Fruit fly (Drosophila melanogaster) whole organism, embryonic: ENCODE data around the gene CG3984.
A peak's percentile ranks its signal among the peaks of the same experiment; 100 is the strongest.

Experiments used
- Antp ChIP-seq: fragments of 200-800 bp; sonication (Bioruptor generic); optimal IDR thresholded peaks from 3 replicates; lab custom pipeline; 2016; ENCODE audit warnings: missing biosample characterization, missing genetic modification characterization
- Asciz ChIP-seq: fragments of 200-800 bp; sonication (Bioruptor generic); optimal IDR thresholded peaks from 2 replicates; lab custom pipeline; 2017; ENCODE audit warnings: missing biosample characterization, mild to moderate bottlenecking, missing genetic modification characterization, missing genetic modification reagents
- BtbVII ChIP-seq: fragments of 200-800 bp; sonication (Bioruptor generic); optimal IDR thresholded peaks from 3 replicates; lab custom pipeline; 2017; ENCODE audit warnings: missing biosample characterization, mild to moderate bottlenecking, missing genetic modification characterization
- CG10431 ChIP-seq: fragments of 200-800 bp; sonication (Bioruptor generic); optimal IDR thresholded peaks from 3 replicates; lab custom pipeline; 2018; ENCODE audit warnings: missing biosample characterization, mild to moderate bottlenecking, missing genetic modification characterization
- CG12744 ChIP-seq: fragments of 200-800 bp; sonication (Bioruptor generic); optimal IDR thresholded peaks from 2 replicates; lab custom pipeline; 2016; ENCODE audit warnings: missing biosample characterization, missing genetic modification characterization
- CG13296 ChIP-seq: fragments of 200-800 bp; sonication (Bioruptor generic); optimal IDR thresholded peaks from 3 replicates; lab custom pipeline; 2018; ENCODE audit warnings: missing biosample characterization, mild to moderate bottlenecking, missing genetic modification characterization
- CG14710 ChIP-seq: fragments of 200-800 bp; sonication (Bioruptor generic); optimal IDR thresholded peaks from 3 replicates; lab custom pipeline; 2019; ENCODE audit warnings: missing biosample characterization, mild to moderate bottlenecking, missing genetic modification characterization, moderate library complexity
- CG15011 ChIP-seq: fragments of 200-800 bp; sonication (Bioruptor generic); optimal IDR thresholded peaks from 3 replicates; lab custom pipeline; 2018; ENCODE audit warnings: missing biosample characterization, mild to moderate bottlenecking, missing genetic modification characterization
- CG1529 ChIP-seq: fragments of 200-800 bp; sonication (Bioruptor generic); optimal IDR thresholded peaks from 3 replicates; lab custom pipeline; 2018; ENCODE audit warnings: missing biosample characterization, missing genetic modification characterization
- CG15479 ChIP-seq: fragments of 200-800 bp; sonication (Bioruptor generic); optimal IDR thresholded peaks from 3 replicates; lab custom pipeline; 2019; ENCODE audit warnings: missing biosample characterization, mild to moderate bottlenecking, missing genetic modification characterization, moderate library complexity
- CG16779 ChIP-seq: fragments of 200-800 bp; sonication (Bioruptor generic); IDR thresholded peaks from 2 replicates; pipeline ENCODE4 v1.3.6; 2022; ENCODE audit warnings: missing biosample characterization, missing genetic modification characterization
- CG17361 ChIP-seq: fragments of 200-800 bp; sonication (Bioruptor generic); IDR thresholded peaks from 3 replicates; pipeline ENCODE4 v1.3.6; 2022; ENCODE audit warnings: missing biosample characterization, missing genetic modification characterization
- CG1832 ChIP-seq: fragments of 200-800 bp; sonication (Bioruptor generic); optimal IDR thresholded peaks from 2 replicates; lab custom pipeline; 2017; ENCODE audit warnings: missing biosample characterization, mild to moderate bottlenecking, missing genetic modification characterization, inconsistent platforms
- CG18599 ChIP-seq: fragments of 200-800 bp; sonication (Bioruptor generic); optimal IDR thresholded peaks from 3 replicates; lab custom pipeline; 2017; ENCODE audit warnings: missing biosample characterization, missing genetic modification characterization, mild to moderate bottlenecking, moderate library complexity, missing genetic modification reagents
- CG18764 ChIP-seq: fragments of 200-800 bp; sonication (Bioruptor generic); optimal IDR thresholded peaks from 3 replicates; lab custom pipeline; 2016; ENCODE audit warnings: missing biosample characterization, missing genetic modification characterization
- CG31224 ChIP-seq: fragments of 200-800 bp; sonication (Bioruptor generic); IDR thresholded peaks from 2 replicates; pipeline ENCODE4 v1.3.6; 2022; ENCODE audit warnings: missing biosample characterization, missing genetic modification characterization
- CG34376 ChIP-seq: fragments of 200-800 bp; sonication (Bioruptor generic); optimal IDR thresholded peaks from 2 replicates; lab custom pipeline; 2018; ENCODE audit warnings: missing biosample characterization, mild to moderate bottlenecking, missing genetic modification characterization
- CG42726 ChIP-seq: fragments of 200-800 bp; sonication (Bioruptor generic); IDR thresholded peaks from 2 replicates; pipeline ENCODE4 v1.3.6; 2022; ENCODE audit warnings: missing biosample characterization, missing genetic modification characterization; ENCODE audit not compliant: partially characterized antibody
- CG5180 ChIP-seq: fragments of 200-800 bp; sonication (Bioruptor generic); optimal IDR thresholded peaks from 3 replicates; lab custom pipeline; 2017; ENCODE audit warnings: missing biosample characterization, missing genetic modification characterization, mild to moderate bottlenecking, moderate library complexity, missing genetic modification reagents
- CG7372 ChIP-seq: fragments of 200-800 bp; sonication (Bioruptor generic); IDR thresholded peaks from 2 replicates; pipeline ENCODE4 v1.3.6; 2022; ENCODE audit warnings: missing biosample characterization, missing genetic modification characterization
- CG8478 ChIP-seq: fragments of >200 bp; optimal IDR thresholded peaks from 2 replicates; lab custom pipeline; 2018
- CG9876 ChIP-seq: fragments of 200-800 bp; sonication (Bioruptor generic); optimal IDR thresholded peaks from 2 replicates; lab custom pipeline; 2016; ENCODE audit warnings: missing biosample characterization, missing genetic modification characterization
- Deaf1 ChIP-seq: fragments of 200-800 bp; optimal IDR thresholded peaks from 3 replicates; lab custom pipeline; 2019; ENCODE audit warnings: missing biosample characterization, mild to moderate bottlenecking, missing genetic modification characterization, moderate library complexity
- E2f1 ChIP-seq: fragments of 200-800 bp; sonication (Bioruptor generic); IDR thresholded peaks from 2 replicates; pipeline ENCODE4 v1.3.6; 2022; ENCODE audit warnings: missing biosample characterization, missing genetic modification characterization
- Ets65A ChIP-seq: fragments of 200-800 bp; sonication (Bioruptor generic); peaks from one replicate; lab custom pipeline; 2016; ENCODE audit warnings: missing biosample characterization, missing genetic modification characterization
- GATAe ChIP-seq: fragments of 200-800 bp; sonication (Bioruptor generic); conservative IDR thresholded peaks from 2 replicates; pipeline ENCODE4 v1.3.6; 2022; ENCODE audit warnings: missing biosample characterization, missing genetic modification characterization
- H15 ChIP-seq: fragments of 200-800 bp; sonication (Bioruptor generic); IDR thresholded peaks from 3 replicates; pipeline ENCODE4 v1.3.6; 2022; ENCODE audit warnings: missing biosample characterization, missing genetic modification characterization
- H2.0 ChIP-seq: fragments of 200-800 bp; sonication (Bioruptor generic); IDR thresholded peaks from 2 replicates; pipeline ENCODE4 v1.3.6; 2022; ENCODE audit warnings: missing biosample characterization, missing genetic modification characterization
- Hey ChIP-seq: fragments of 200-800 bp; sonication (Bioruptor generic); optimal IDR thresholded peaks from 3 replicates; lab custom pipeline; 2018; ENCODE audit warnings: missing biosample characterization, mild to moderate bottlenecking, missing genetic modification characterization
- Meics ChIP-seq: fragments of 200-800 bp; sonication (Bioruptor generic); optimal IDR thresholded peaks from 2 replicates; lab custom pipeline; 2017; ENCODE audit warnings: missing biosample characterization, mild to moderate bottlenecking, missing genetic modification characterization
- Myb ChIP-seq: fragments of 200-800 bp; sonication (Bioruptor generic); optimal IDR thresholded peaks from 2 replicates; lab custom pipeline; 2016; ENCODE audit warnings: missing biosample characterization, missing genetic modification characterization
- NFAT ChIP-seq: fragments of 200-800 bp; sonication (Bioruptor generic); IDR thresholded peaks from 2 replicates; pipeline ENCODE4 v1.3.6; 2022; ENCODE audit warnings: missing biosample characterization, missing genetic modification characterization
- Opbp ChIP-seq: fragments of 200-800 bp; sonication (Bioruptor generic); IDR thresholded peaks from 3 replicates; pipeline ENCODE4 v1.3.6; 2022; ENCODE audit warnings: missing biosample characterization, missing genetic modification characterization; ENCODE audit not compliant: partially characterized antibody
- PHDP ChIP-seq: fragments of 200-800 bp; sonication (Bioruptor generic); optimal IDR thresholded peaks from 3 replicates; lab custom pipeline; 2018; ENCODE audit warnings: missing biosample characterization, mild to moderate bottlenecking, missing genetic modification characterization, moderate library complexity
- ab ChIP-seq: fragments of 200-800 bp; sonication (Bioruptor generic); optimal IDR thresholded peaks from 2 replicates; lab custom pipeline; 2016; ENCODE audit warnings: missing biosample characterization, missing genetic modification characterization
- ac ChIP-seq: fragments of 200-800 bp; sonication (Bioruptor generic); optimal IDR thresholded peaks from 3 replicates; lab custom pipeline; 2017; ENCODE audit warnings: missing biosample characterization, mild to moderate bottlenecking, missing genetic modification characterization
- ara ChIP-seq: fragments of 200-800 bp; sonication (Bioruptor generic); IDR thresholded peaks from 2 replicates; pipeline ENCODE4 v1.3.6; 2022; ENCODE audit warnings: missing biosample characterization, missing genetic modification characterization
- bab2 ChIP-seq: fragments of 200-800 bp; sonication (Bioruptor generic); optimal IDR thresholded peaks from 2 replicates; lab custom pipeline; 2016; ENCODE audit warnings: missing biosample characterization, missing genetic modification characterization
- bbx ChIP-seq: fragments of 200-800 bp; sonication (Bioruptor generic); IDR thresholded peaks from 2 replicates; pipeline ENCODE4 v1.3.6; 2022; ENCODE audit warnings: missing biosample characterization, missing genetic modification characterization; ENCODE audit not compliant: partially characterized antibody
- croc ChIP-seq: fragments of 200-800 bp; sonication (Bioruptor generic); conservative IDR thresholded peaks from 3 replicates; pipeline ENCODE4 v1.3.6; 2022; ENCODE audit warnings: missing biosample characterization, missing genetic modification characterization
- crp ChIP-seq, 2 experiments: fragments of 200-800 bp; sonication (Bioruptor generic); optimal IDR thresholded peaks; 2 replicates in 1 of 2; 3 replicates in 1 of 2; lab custom pipeline; 2017; ENCODE audit warnings: missing biosample characterization in 2 of 2, missing genetic modification characterization in 2 of 2, mild to moderate bottlenecking in 1 of 2, moderate library complexity in 1 of 2
- gro ChIP-seq: fragments of 200-800 bp; sonication (Bioruptor generic); optimal IDR thresholded peaks from 2 replicates; lab custom pipeline; 2016; ENCODE audit warnings: missing biosample characterization, missing genetic modification characterization
- insv ChIP-seq, 2 experiments: fragments of 200-800 bp; sonication (Bioruptor generic); optimal IDR thresholded peaks; 3 replicates each; lab custom pipeline; 2016 to 2018; ENCODE audit warnings: missing biosample characterization in 2 of 2, missing genetic modification characterization in 2 of 2
- jing ChIP-seq: fragments of 200-800 bp; sonication (Bioruptor generic); optimal IDR thresholded peaks from 2 replicates; lab custom pipeline; 2018; ENCODE audit warnings: missing biosample characterization, mild to moderate bottlenecking, missing genetic modification characterization
- nau ChIP-seq: fragments of 200-800 bp; sonication (Bioruptor generic); optimal IDR thresholded peaks from 3 replicates; lab custom pipeline; 2017; ENCODE audit warnings: missing biosample characterization, mild to moderate bottlenecking, missing genetic modification characterization, missing genetic modification reagents
- nom ChIP-seq: fragments of 200-800 bp; sonication (Bioruptor generic); optimal IDR thresholded peaks from 2 replicates; lab custom pipeline; 2017; ENCODE audit warnings: missing biosample characterization, missing genetic modification characterization, mild to moderate bottlenecking, moderate library complexity, missing genetic modification reagents
- repo ChIP-seq: fragments of 200-800 bp; sonication (Bioruptor generic); optimal IDR thresholded peaks from 2 replicates; lab custom pipeline; 2016; ENCODE audit warnings: missing biosample characterization, missing genetic modification characterization
- sd ChIP-seq: fragments of 200-800 bp; sonication (Bioruptor generic); optimal IDR thresholded peaks from 3 replicates; lab custom pipeline; 2018; ENCODE audit warnings: missing biosample characterization, mild to moderate bottlenecking, missing genetic modification characterization, moderate library complexity
- tap ChIP-seq: fragments of 200-800 bp; optimal IDR thresholded peaks from 3 replicates; lab custom pipeline; 2019; ENCODE audit warnings: missing biosample characterization, mild to moderate bottlenecking, missing genetic modification characterization, moderate library complexity
- tgo ChIP-seq: fragments of 200-800 bp; sonication (Bioruptor generic); IDR thresholded peaks from 3 replicates; pipeline ENCODE4 v1.3.6; 2022; ENCODE audit warnings: missing biosample characterization, missing genetic modification characterization
- tll ChIP-seq, 2 experiments: fragments of 200-800 bp in 1 of 2; fragments of >200 bp in 1 of 2; sonication (Bioruptor generic) in 1 of 2; optimal IDR thresholded peaks; 2 replicates each; lab custom pipeline; 2017 to 2019; ENCODE audit warnings: missing biosample characterization in 2 of 2, missing genetic modification characterization in 2 of 2, mild to moderate bottlenecking in 1 of 2, moderate library complexity in 1 of 2

Gene CG3984

DNA sequence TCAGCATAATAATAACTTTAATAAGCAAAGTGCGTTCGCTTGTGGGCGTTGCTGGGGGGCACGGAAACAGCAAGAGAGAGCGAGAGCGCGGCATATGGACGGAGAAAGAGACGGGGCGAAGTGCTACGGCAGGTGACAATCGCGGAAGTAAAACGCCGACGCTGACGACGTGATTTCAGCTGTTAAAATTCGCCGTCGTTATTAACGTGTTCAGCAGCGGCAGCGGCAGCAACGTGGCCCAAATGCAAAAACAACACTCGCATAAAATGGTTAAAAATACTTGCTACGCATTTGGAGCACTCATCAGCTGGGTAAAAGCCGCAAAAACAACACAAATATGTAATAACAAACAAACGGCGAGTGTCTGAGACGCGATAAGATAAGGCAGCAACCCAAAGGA is 44.2 kb upstream of the CG3984 start (continued):
- TF ChIP-seq CG42726, result no peak
- no peak for TF ChIP-seq repo
- TF ChIP-seq Antp (GFP tag; lab: Kevin White, UChicago), result no peak
- no peak for TF ChIP-seq CG14710 (tag; lab: Kevin White, UChicago)
- peak; percentile 24 for TF ChIP-seq Hey
- no peak for TF ChIP-seq nom
- no peak for TF ChIP-seq CG16779
- TF ChIP-seq CG1832 (GFP tag; lab: Kevin White, UChicago), result no peak
- peak; percentile 4 for TF ChIP-seq nau
- TF ChIP-seq CG9876 (GFP tag; lab: Kevin White, UChicago), result no peak
- peak; percentile 1 for TF ChIP-seq jing
- TF ChIP-seq Meics (GFP tag; lab: Kevin White, UChicago), result peak; percentile 4
- no peak for TF ChIP-seq CG18764 (GFP tag; lab: Kevin White, UChicago)
- no peak for TF ChIP-seq Deaf1 (tag; lab: Kevin White, UChicago)
- peak; percentile 52 for TF ChIP-seq CG34376
- no peak for TF ChIP-seq tll (GFP tag; optimal IDR thresholded peaks at IDR 0.05; lab: Kevin White, UChicago)
- TF ChIP-seq tgo (GFP tag; lab: Robert Waterston, UW), result no peak
- no peak for TF ChIP-seq bab2 (GFP tag; lab: Kevin White, UChicago)
- TF ChIP-seq insv (GFP tag; optimal IDR thresholded peaks at IDR 0.05; lab: Kevin White, UChicago), result no peak
- TF ChIP-seq CG15011 (GFP tag; lab: Kevin White, UChicago), result peak; percentile 43
- no peak for TF ChIP-seq CG31224 (GFP tag; lab: Robert Waterston, UW)
- peak; percentile 77 for TF ChIP-seq sd (tag; lab: Kevin White, UChicago)
- TF ChIP-seq crp (GFP tag; optimal IDR thresholded peaks at IDR 0.05; lab: Kevin White, UChicago), result peak in 1 of 2 experiments; percentile 11
- TF ChIP-seq CG12744, result no peak
- no peak for TF ChIP-seq CG7372
- peak; percentile 4; the same call in 1 of the 2 replicates for TF ChIP-seq ara (GFP tag; lab: Robert Waterston, UW)
- TF ChIP-seq PHDP, result peak; percentile 36
- TF ChIP-seq H15 (GFP tag; lab: Robert Waterston, UW), result no peak
- TF ChIP-seq CG17361 (GFP tag; lab: Robert Waterston, UW), result no peak
- no peak for TF ChIP-seq croc (GFP tag; lab: Robert Waterston, UW)
- TF ChIP-seq tap (tag; lab: Kevin White, UChicago), result no peak
- peak; percentile 49 for TF ChIP-seq Asciz (GFP tag; lab: Kevin White, UChicago)
- peak; percentile 38 for TF ChIP-seq gro
- TF ChIP-seq GATAe (GFP tag; lab: Robert Waterston, UW), result peak; percentile 24; the same call in 1 of the 2 replicates
- peak; percentile 24 for TF ChIP-seq ac (GFP tag; lab: Kevin White, UChicago)
- no peak for TF ChIP-seq ab
- TF ChIP-seq E2f1 (GFP tag; lab: Robert Waterston, UW), result no peak
- TF ChIP-seq CG5180 (GFP tag; lab: Kevin White, UChicago), result no peak
- no peak for TF ChIP-seq CG15479 (GFP tag; lab: Kevin White, UChicago)
- no peak for TF ChIP-seq Myb
- TF ChIP-seq Ets65A (GFP tag; lab: Kevin White, UChicago), result no peak
- TF ChIP-seq bbx, result 0 out of 2 replicates have a peak, but pooled peaks have one; percentile 21
- no peak for TF ChIP-seq H2.0
- TF ChIP-seq BtbVII (GFP tag; lab: Kevin White, UChicago), result no peak
- TF ChIP-seq NFAT (GFP tag; lab: Robert Waterston, UW), result no peak
- TF ChIP-seq CG10431 (GFP tag; lab: Kevin White, UChicago), result no peak
- TF ChIP-seq CG1529 (GFP tag; lab: Kevin White, UChicago), result no peak
- TF ChIP-seq CG8478 (lab: Kevin White, UChicago), result no peak
- peak; percentile 58 for TF ChIP-seq CG13296 (GFP tag; lab: Kevin White, UChicago)
- peak; percentile 57 for TF ChIP-seq CG18599 (GFP tag; lab: Kevin White, UChicago)
- TF ChIP-seq Opbp, result no peak
